Worm (Caenorhabditis elegans): Measurements from ENCODE around the gene wrt-8.

- no peak for TF ChIP-seq nhr-237 (tag; optimal IDR thresholded peaks at IDR 0.05)
- no peak for TF ChIP-seq sptf-1 (tag; optimal IDR thresholded peaks at IDR 0.05)
- no peak for TF ChIP-seq blmp-1 (tag; optimal IDR thresholded peaks at IDR 0.05)
- TF ChIP-seq pha-4 (tag; optimal IDR thresholded peaks at IDR 0.05) = no peak
- no peak for TF ChIP-seq nhr-28 (tag; optimal IDR thresholded peaks at IDR 0.05)
- no peak for TF ChIP-seq lin-13 (tag; optimal IDR thresholded peaks at IDR 0.05)
- TF ChIP-seq mep-1 (tag; optimal IDR thresholded peaks at IDR 0.05) = no peak
- no peak for TF ChIP-seq flh-1 (GFP tag; optimal IDR thresholded peaks at IDR 0.05)
Observed at ce11 chrV:15376223-15376622, 31.8 kb upstream of the wrt-8 start, which contains the start of gene srh-52.

Measured in whole organism, mixed stage, embryonic.